ENCODE assay signal across 5 fruit fly cellular contexts in the genomic region with DNA sequence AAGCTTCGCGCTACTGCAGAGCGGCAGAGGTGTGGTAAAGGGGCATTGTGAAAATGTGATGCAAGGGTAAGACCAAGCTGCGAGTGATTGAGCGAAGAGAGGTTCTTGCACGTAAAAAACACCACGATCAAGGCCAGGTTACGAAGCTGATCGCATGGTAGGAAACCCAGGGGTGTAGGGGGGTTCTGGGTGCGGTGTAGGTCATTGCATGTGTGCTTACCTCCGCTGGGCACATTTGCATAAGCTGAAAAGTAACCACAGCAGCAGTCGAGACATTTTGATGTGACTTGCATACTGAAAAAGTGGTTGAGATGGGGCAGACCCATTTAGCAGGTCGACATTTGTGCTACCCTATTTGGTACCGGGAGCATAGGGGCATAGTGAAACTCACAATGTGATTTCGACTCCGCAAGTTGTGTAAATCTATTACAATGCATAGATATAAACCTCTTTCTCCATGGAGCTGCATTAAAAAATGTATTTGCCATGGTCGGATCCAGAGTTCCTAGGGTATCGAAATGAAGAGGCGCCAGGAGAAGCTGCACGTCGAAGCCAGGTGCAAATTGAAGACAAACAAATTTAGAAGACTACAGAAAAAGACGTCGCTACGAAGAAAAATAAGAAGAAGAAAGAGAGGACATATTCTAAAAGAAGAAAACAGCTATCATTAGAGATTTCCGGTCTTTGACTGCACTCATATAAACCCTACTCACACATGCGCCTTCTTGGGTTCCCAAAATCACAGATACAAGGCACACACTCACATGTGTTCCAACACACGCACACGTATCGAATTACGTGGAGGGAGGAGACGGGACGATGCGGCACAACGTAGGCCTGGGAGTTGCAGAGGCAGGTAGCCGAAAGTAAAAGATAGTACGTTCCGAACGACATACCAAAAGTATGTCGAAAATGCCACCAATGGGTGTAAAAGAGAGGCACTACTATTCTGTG.
TF ChIP-seq lines count a peak whose summit lies in the region.

No protein-coding gene starts in this region.

- TF ChIP-seq CTCF in whole organism, embryonic (GFP tag; optimal IDR thresholded peaks at IDR 0.05; lab: Kevin White, UChicago): no peak

TF ChIP-seq in whole organism, 6 proteins besides CTCF, POLR2A, EP300 and RAD21:
- TF ChIP-seq usp (GFP tag; optimal IDR thresholded peaks at IDR 0.05; lab: Kevin White, UChicago) (no peak), psq (optimal IDR thresholded peaks at IDR 0.05; lab: Kevin White, UChicago) (no peak), CG8478 (optimal IDR thresholded peaks at IDR 0.05; lab: Kevin White, UChicago) (no peak), EcR (GFP tag; optimal IDR thresholded peaks at IDR 0.05; lab: Kevin White, UChicago) (peak in 1 of 2 experiments; percentile 50), Dll (optimal IDR thresholded peaks at IDR 0.05; lab: Kevin White, UChicago) (no peak), pan (optimal IDR thresholded peaks at IDR 0.05; lab: Kevin White, UChicago) (peak; percentile 24)
TF ChIP-seq in whole organism: peak in this region for 2.

TF ChIP-seq in whole organism, embryonic, 481 proteins besides CTCF, POLR2A, EP300 and RAD21 (continues in another document):
- TF ChIP-seq slp2 (GFP tag; optimal IDR thresholded peaks at IDR 0.05; lab: Kevin White, UChicago): no peak
- TF ChIP-seq CG17568 (GFP tag; optimal IDR thresholded peaks at IDR 0.05; lab: Kevin White, UChicago): no peak
- peak; percentile 78 for TF ChIP-seq crol (GFP tag; IDR thresholded peaks at IDR 0.05; lab: Robert Waterston, UW)
- no peak for TF ChIP-seq HLH3B (GFP tag; IDR thresholded peaks at IDR 0.05; lab: Robert Waterston, UW)
- no peak for TF ChIP-seq Six4 (GFP tag; optimal IDR thresholded peaks at IDR 0.05; lab: Kevin White, UChicago)
- TF ChIP-seq CG7786 (GFP tag; optimal IDR thresholded peaks at IDR 0.05; lab: Kevin White, UChicago): no peak
- TF ChIP-seq CG4820 (GFP tag; optimal IDR thresholded peaks at IDR 0.05; lab: Kevin White, UChicago): no peak
- TF ChIP-seq CG32767 (GFP tag; IDR thresholded peaks at IDR 0.05; lab: Robert Waterston, UW): no peak
- TF ChIP-seq CG12219 (GFP tag; optimal IDR thresholded peaks at IDR 0.05; lab: Kevin White, UChicago): no peak
- TF ChIP-seq vnd (GFP tag; IDR thresholded peaks at IDR 0.05; lab: Robert Waterston, UW; ENCODE audit: partially characterized antibody): no peak
- no peak for TF ChIP-seq tgo (GFP tag; IDR thresholded peaks at IDR 0.05; lab: Robert Waterston, UW)
- no peak for TF ChIP-seq CG10274 (GFP tag; optimal IDR thresholded peaks at IDR 0.05; lab: Kevin White, UChicago)
- TF ChIP-seq Pdp1 (GFP tag; optimal IDR thresholded peaks at IDR 0.05; lab: Kevin White, UChicago): peak in 1 of 2 experiments; percentile 0
- no peak for TF ChIP-seq CHES-1-like (GFP tag; optimal IDR thresholded peaks at IDR 0.05; lab: Kevin White, UChicago)
- TF ChIP-seq CG5180 (GFP tag; optimal IDR thresholded peaks at IDR 0.05; lab: Kevin White, UChicago): no peak
- TF ChIP-seq kay (GFP tag; optimal IDR thresholded peaks at IDR 0.05; lab: Kevin White, UChicago): no peak
- no peak for TF ChIP-seq mirr (GFP tag; optimal IDR thresholded peaks at IDR 0.05; lab: Kevin White, UChicago)
- no peak for TF ChIP-seq CG10543 (GFP tag; optimal IDR thresholded peaks at IDR 0.05; lab: Kevin White, UChicago)

TF ChIP-seq in whole organism, prepupa, 60 proteins besides CTCF, POLR2A, EP300 and RAD21:
- peak; percentile 41 for TF ChIP-seq Eip78C (GFP tag; lab: Kevin White, UChicago)
- TF ChIP-seq ss (GFP tag; optimal IDR thresholded peaks at IDR 0.05; lab: Kevin White, UChicago): peak in 1 of 2 experiments; percentile 24
- TF ChIP-seq Sox14 (GFP tag; optimal IDR thresholded peaks at IDR 0.05; lab: Kevin White, UChicago): peak; percentile 5
- TF ChIP-seq svp (GFP tag; lab: Kevin White, UChicago): peak; percentile 62
- no peak for TF ChIP-seq CG6808 (GFP tag; optimal IDR thresholded peaks at IDR 0.05; lab: Kevin White, UChicago)

TF ChIP-seq in whole organism, pupa, 21 proteins besides CTCF, POLR2A, EP300 and RAD21:
- TF ChIP-seq EcR (GFP tag; optimal IDR thresholded peaks at IDR 0.05; lab: Kevin White, UChicago) (peak; percentile 74), CG14655 (GFP tag; optimal IDR thresholded peaks at IDR 0.05; lab: Kevin White, UChicago) (peak; percentile 19), rn (GFP tag; IDR thresholded peaks at IDR 0.05; lab: Robert Waterston, UW) (no peak)
TF ChIP-seq in whole organism, pupa: peak in this region for 2.

TF ChIP-seq in whole organism, wandering third instar larva, 38 proteins besides CTCF, POLR2A, EP300 and RAD21:
- TF ChIP-seq pan (optimal IDR thresholded peaks at IDR 0.05; lab: Kevin White, UChicago): no peak
- peak; percentile 2 for TF ChIP-seq fru (GFP tag; optimal IDR thresholded peaks at IDR 0.05; lab: Kevin White, UChicago)
- TF ChIP-seq sage (GFP tag; optimal IDR thresholded peaks at IDR 0.05; lab: Kevin White, UChicago): no peak
- no peak for TF ChIP-seq CG9705 (GFP tag; optimal IDR thresholded peaks at IDR 0.05; lab: Kevin White, UChicago)
- TF ChIP-seq brk (GFP tag; optimal IDR thresholded peaks at IDR 0.05; lab: Kevin White, UChicago): no peak
- TF ChIP-seq Mio (GFP tag; optimal IDR thresholded peaks at IDR 0.05; lab: Kevin White, UChicago): no peak
- peak; percentile 14 for TF ChIP-seq psq (GFP tag; optimal IDR thresholded peaks at IDR 0.05; lab: Kevin White, UChicago)
- no peak for TF ChIP-seq OdsH (GFP tag; optimal IDR thresholded peaks at IDR 0.05; lab: Kevin White, UChicago)
- no peak for TF ChIP-seq Sp1 (GFP tag; optimal IDR thresholded peaks at IDR 0.05; lab: Kevin White, UChicago)
- TF ChIP-seq jim (GFP tag; optimal IDR thresholded peaks at IDR 0.05; lab: Kevin White, UChicago): no peak
- no peak for TF ChIP-seq Abd-B (GFP tag; optimal IDR thresholded peaks at IDR 0.05; lab: Kevin White, UChicago)
- no peak for TF ChIP-seq Dif (GFP tag; optimal IDR thresholded peaks at IDR 0.05; lab: Kevin White, UChicago; ENCODE audit: partially characterized antibody)
- no peak for TF ChIP-seq dsf (GFP tag; optimal IDR thresholded peaks at IDR 0.05; lab: Kevin White, UChicago; ENCODE audit: borderline replicate concordance)
- TF ChIP-seq Rel (GFP tag; optimal IDR thresholded peaks at IDR 0.05; lab: Kevin White, UChicago): no peak
- no peak for TF ChIP-seq Rel (tag; optimal IDR thresholded peaks at IDR 0.05; lab: Kevin White, UChicago)
- peak; percentile 18 for TF ChIP-seq woc (GFP tag; optimal IDR thresholded peaks at IDR 0.05; lab: Kevin White, UChicago)
